Worm (Caenorhabditis elegans): ENCODE results near the gene srh-271.

The srh-271 gene

DNA sequence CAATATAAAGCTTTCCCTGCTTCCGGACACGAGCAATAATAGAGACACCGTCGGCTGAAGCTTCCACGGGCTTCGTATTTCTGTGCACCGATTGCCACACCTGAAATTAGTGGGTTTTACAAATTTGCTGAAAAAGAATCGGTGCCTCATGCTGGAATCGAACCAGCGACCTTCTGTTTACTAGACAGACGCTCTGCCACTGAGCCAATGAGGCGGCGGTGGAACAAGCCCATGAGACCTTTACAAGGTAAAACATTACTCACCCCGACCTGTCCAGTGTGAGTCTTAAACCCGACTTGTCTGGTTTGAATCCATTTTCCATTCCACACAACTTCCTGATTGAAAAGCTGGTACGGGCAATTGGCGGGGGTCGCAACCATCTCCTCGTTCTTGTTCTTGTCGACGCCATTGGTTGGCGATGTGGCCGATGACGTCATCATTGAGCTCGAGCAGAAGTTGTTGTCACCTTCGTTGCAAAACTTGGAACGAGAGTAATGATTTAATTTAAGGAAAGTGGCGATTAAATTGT lies 42.8 kb upstream of the srh-271 start, which contains the start of gene ndx-2 (continued):
- TF ChIP-seq D2030.7 (GFP tag; IDR thresholded peaks at IDR 0.05) (peak; percentile 57; the same call in 1 of the 2 replicates), unc-130 (GFP tag; optimal IDR thresholded peaks at IDR 0.05) (no peak), madf-10 (tag; optimal IDR thresholded peaks at IDR 0.05) (peak; percentile 21), sptf-2 (GFP tag; optimal IDR thresholded peaks at IDR 0.05) (peak; percentile 86), cebp-2 (GFP tag; IDR thresholded peaks at IDR 0.05) (no peak), mxl-1 (tag; optimal IDR thresholded peaks at IDR 0.05) (peak; percentile 84), hrde-1 (tag; optimal IDR thresholded peaks at IDR 0.05; ENCODE audit: borderline replicate concordance) (peak; percentile 3), rcor-1 (GFP tag; IDR thresholded peaks at IDR 0.05) (peak; percentile 65), Y95B8A.8 (GFP tag; IDR thresholded peaks at IDR 0.05) (0 out of 2 replicates have a peak, but pooled peaks have one; percentile 65), egrh-3 (GFP tag; IDR thresholded peaks at IDR 0.05) (peak; percentile 24; the same call in 1 of the 2 replicates), athp-1 (tag; optimal IDR thresholded peaks at IDR 0.05) (peak; percentile 72), Y53F4B.3 (GFP tag; IDR thresholded peaks at IDR 0.05) (no peak), madf-3 (GFP tag; IDR thresholded peaks at IDR 0.05) (peak; percentile 33; the same call in 1 of the 2 replicates), ceh-27 (GFP tag; optimal IDR thresholded peaks at IDR 0.05) (peak; percentile 8), nhr-80 (tag; optimal IDR thresholded peaks at IDR 0.05) (peak; percentile 13), Y56A3A.18 (GFP tag; IDR thresholded peaks at IDR 0.05) (0 out of 2 replicates have a peak, but pooled peaks have one; percentile 49), snpc-3.4 (tag; optimal IDR thresholded peaks at IDR 0.05) (peak; percentile 43), attf-5 (GFP tag; optimal IDR thresholded peaks at IDR 0.05) (peak; percentile 55), madf-6 (GFP tag; IDR thresholded peaks at IDR 0.05) (peak; percentile 66), tbp1 (GFP tag; optimal IDR thresholded peaks at IDR 0.05) (peak; percentile 94), aptf-3 (GFP tag; IDR thresholded peaks at IDR 0.05) (peak; percentile 67; the same call in 1 of the 2 replicates), ama-1 (optimal IDR thresholded peaks at IDR 0.05) (no peak), ama-1 (GFP tag; optimal IDR thresholded peaks at IDR 0.05) (peak in 1 of 2 experiments; percentile 83), snpc-1.3 (tag; optimal IDR thresholded peaks at IDR 0.05; ENCODE audit: insufficient read depth) (peak; percentile 50), ceh-79 (tag; optimal IDR thresholded peaks at IDR 0.05) (no peak), ztf-26 (tag; optimal IDR thresholded peaks at IDR 0.05) (peak; percentile 17), T26A5.8 (tag; optimal IDR thresholded peaks at IDR 0.05) (peak; percentile 3), somi-1 (GFP tag; optimal IDR thresholded peaks at IDR 0.05) (peak; percentile 1), mcd-1 (GFP tag; IDR thresholded peaks at IDR 0.05) (peak; percentile 68), zim-3 (tag; optimal IDR thresholded peaks at IDR 0.05) (no peak), cebp-1 (GFP tag; IDR thresholded peaks at IDR 0.05) (no peak), cebp-1 (tag; optimal IDR thresholded peaks at IDR 0.05) (peak; percentile 42), nhr-90 (tag; optimal IDR thresholded peaks at IDR 0.05) (peak; percentile 80), attf-6 (GFP tag; IDR thresholded peaks at IDR 0.05) (peak; percentile 60; the same call in 1 of the 2 replicates), akir-1 (GFP tag; optimal IDR thresholded peaks at IDR 0.05) (no peak), sdz-38 (tag; optimal IDR thresholded peaks at IDR 0.05) (no peak), F10E7.11 (tag; optimal IDR thresholded peaks at IDR 0.05) (peak; percentile 1), mes-4 (tag; optimal IDR thresholded peaks at IDR 0.05) (no peak), him-1 (tag; optimal IDR thresholded peaks at IDR 0.05) (peak; percentile 47), dpff-1 (tag; optimal IDR thresholded peaks at IDR 0.05) (no peak), Y53G8AR.9 (GFP tag; conservative IDR thresholded peaks at IDR 0.05) (peak; percentile 61), pbrm-1 (GFP tag; IDR thresholded peaks at IDR 0.05) (0 out of 2 replicates have a peak, but pooled peaks have one; percentile 20), F49E8.2 (tag; optimal IDR thresholded peaks at IDR 0.05; ENCODE audit: insufficient read depth) (peak; percentile 48), ztf-22 (GFP tag; optimal IDR thresholded peaks at IDR 0.05) (peak; percentile 35), dox-1 (GFP tag; IDR thresholded peaks at IDR 0.05) (peak; percentile 78), ceh-100 (GFP tag; IDR thresholded peaks at IDR 0.05) (0 out of 2 replicates have a peak, but pooled peaks have one; percentile 28), T07F8.4 (tag; optimal IDR thresholded peaks at IDR 0.05) (peak; percentile 45), lin-35 (GFP tag; optimal IDR thresholded peaks at IDR 0.05) (peak in 1 of 3 experiments; percentile 24)
